Fruit fly (Drosophila melanogaster) whole organism, embryonic: ENCODE measurements around the gene SPH93.

ENCODE experiments used
- Atf3 ChIP-seq: fragments of 200-800 bp; sonication (Bioruptor generic); optimal IDR thresholded peaks from 3 replicates; lab custom pipeline; 2016; ENCODE audit warnings: missing biosample characterization, missing genetic modification characterization
- CG10147 ChIP-seq: fragments of 200-800 bp; sonication (Bioruptor generic); optimal IDR thresholded peaks from 2 replicates; lab custom pipeline; 2019; ENCODE audit warnings: missing biosample characterization, mild to moderate bottlenecking, missing genetic modification characterization, moderate library complexity
- CG10565 ChIP-seq: fragments of 200-800 bp; sonication (Bioruptor generic); optimal IDR thresholded peaks from 3 replicates; lab custom pipeline; 2016; ENCODE audit warnings: missing biosample characterization, mild to moderate bottlenecking, missing genetic modification characterization
- CG11085 ChIP-seq: fragments of 200-800 bp; sonication (Bioruptor generic); IDR thresholded peaks from 2 replicates; pipeline ENCODE4 v1.3.6; 2022; ENCODE audit warnings: missing biosample characterization, missing genetic modification characterization
- CG14710 ChIP-seq: fragments of 200-800 bp; sonication (Bioruptor generic); optimal IDR thresholded peaks from 3 replicates; lab custom pipeline; 2019; ENCODE audit warnings: missing biosample characterization, mild to moderate bottlenecking, missing genetic modification characterization, moderate library complexity
- CG14860 ChIP-seq: fragments of 200-800 bp; sonication (Bioruptor generic); IDR thresholded peaks from 3 replicates; pipeline ENCODE4 v1.3.6; 2022; ENCODE audit warnings: missing biosample characterization, missing genetic modification characterization; ENCODE audit not compliant: partially characterized antibody
- CG15696 ChIP-seq: fragments of 200-800 bp; sonication (Bioruptor generic); optimal IDR thresholded peaks from 2 replicates; lab custom pipeline; 2019; ENCODE audit warnings: missing biosample characterization, mild to moderate bottlenecking, missing genetic modification characterization, moderate library complexity
- CG1602 ChIP-seq: fragments of 200-800 bp; sonication (Bioruptor generic); optimal IDR thresholded peaks from 3 replicates; lab custom pipeline; 2016; ENCODE audit warnings: missing biosample characterization, missing genetic modification characterization
- CG17359 ChIP-seq: fragments of 200-800 bp; sonication (Bioruptor generic); optimal IDR thresholded peaks from 3 replicates; lab custom pipeline; 2018; ENCODE audit warnings: missing biosample characterization, mild to moderate bottlenecking, missing genetic modification characterization, moderate library complexity
- CG2116 ChIP-seq: fragments of 200-800 bp; sonication (Bioruptor generic); optimal IDR thresholded peaks from 3 replicates; lab custom pipeline; 2018; ENCODE audit warnings: missing biosample characterization, mild to moderate bottlenecking, missing genetic modification characterization
- CG2889 ChIP-seq: fragments of 200-800 bp; sonication (Bioruptor generic); IDR thresholded peaks from 3 replicates; pipeline ENCODE4 v1.3.6; 2022; ENCODE audit warnings: missing biosample characterization, missing genetic modification characterization
- CG31388 ChIP-seq: fragments of 200-800 bp; sonication (Bioruptor generic); optimal IDR thresholded peaks from 2 replicates; lab custom pipeline; 2016; ENCODE audit warnings: missing biosample characterization, missing genetic modification characterization
- CG34376 ChIP-seq: fragments of 200-800 bp; sonication (Bioruptor generic); optimal IDR thresholded peaks from 2 replicates; lab custom pipeline; 2018; ENCODE audit warnings: missing biosample characterization, mild to moderate bottlenecking, missing genetic modification characterization
- CG5245 ChIP-seq: fragments of 200-800 bp; sonication (Bioruptor generic); optimal IDR thresholded peaks from 3 replicates; lab custom pipeline; 2016; ENCODE audit warnings: missing biosample characterization, missing genetic modification characterization
- CG5953 ChIP-seq: fragments of 200-800 bp; sonication (Bioruptor generic); IDR thresholded peaks from 2 replicates; pipeline ENCODE4 v1.3.6; 2022; ENCODE audit warnings: missing biosample characterization, missing genetic modification characterization
- CG6813 ChIP-seq: fragments of 200-800 bp; sonication (Bioruptor generic); optimal IDR thresholded peaks from 2 replicates; lab custom pipeline; 2017; ENCODE audit warnings: missing biosample characterization, missing genetic modification characterization, mild to moderate bottlenecking, moderate library complexity, missing genetic modification reagents
- CG8478 ChIP-seq: fragments of >200 bp; optimal IDR thresholded peaks from 2 replicates; lab custom pipeline; 2018
- CG8765 ChIP-seq: fragments of 200-800 bp; sonication (Bioruptor generic); IDR thresholded peaks from 2 replicates; pipeline ENCODE4 v1.3.6; 2022; ENCODE audit warnings: missing biosample characterization, missing genetic modification characterization
- CG8924 ChIP-seq: fragments of 200-800 bp; optimal IDR thresholded peaks from 3 replicates; lab custom pipeline; 2019; ENCODE audit warnings: missing biosample characterization, mild to moderate bottlenecking, missing genetic modification characterization, moderate library complexity
- CHES-1-like ChIP-seq: fragments of 200-800 bp; sonication (Bioruptor generic); optimal IDR thresholded peaks from 2 replicates; lab custom pipeline; 2016; ENCODE audit warnings: missing biosample characterization, missing genetic modification characterization
- CoRest ChIP-seq: fragments of 200-800 bp; sonication (Bioruptor generic); optimal IDR thresholded peaks from 3 replicates; lab custom pipeline; 2018; ENCODE audit warnings: missing biosample characterization, mild to moderate bottlenecking, missing genetic modification characterization, moderate library complexity
- Drgx ChIP-seq: fragments of 200-800 bp; sonication (Bioruptor generic); IDR thresholded peaks from 2 replicates; pipeline ENCODE4 v1.3.6; 2022; ENCODE audit warnings: missing biosample characterization, missing genetic modification characterization
- E2f1 ChIP-seq: fragments of 200-800 bp; sonication (Bioruptor generic); IDR thresholded peaks from 2 replicates; pipeline ENCODE4 v1.3.6; 2022; ENCODE audit warnings: missing biosample characterization, missing genetic modification characterization
- Ets65A ChIP-seq: fragments of 200-800 bp; sonication (Bioruptor generic); peaks from one replicate; lab custom pipeline; 2016; ENCODE audit warnings: missing biosample characterization, missing genetic modification characterization
- GATAe ChIP-seq: fragments of 200-800 bp; sonication (Bioruptor generic); conservative IDR thresholded peaks from 2 replicates; pipeline ENCODE4 v1.3.6; 2022; ENCODE audit warnings: missing biosample characterization, missing genetic modification characterization
- HHEX ChIP-seq: fragments of 200-800 bp; sonication (Bioruptor generic); optimal IDR thresholded peaks from 3 replicates; lab custom pipeline; 2017; ENCODE audit warnings: missing biosample characterization, mild to moderate bottlenecking, missing genetic modification characterization, missing genetic modification reagents
- HLH4C ChIP-seq: fragments of 200-800 bp; sonication (Bioruptor generic); IDR thresholded peaks from 3 replicates; pipeline ENCODE4 v1.3.6; 2022; ENCODE audit warnings: missing biosample characterization, missing genetic modification characterization; ENCODE audit not compliant: partially characterized antibody
- HLH54F ChIP-seq: fragments of 200-800 bp; sonication (Bioruptor generic); optimal IDR thresholded peaks from 3 replicates; lab custom pipeline; 2016; ENCODE audit warnings: missing biosample characterization, missing genetic modification characterization
- HmgZ ChIP-seq: fragments of 200-800 bp; sonication (Bioruptor generic); optimal IDR thresholded peaks from 2 replicates; lab custom pipeline; 2018; ENCODE audit warnings: missing biosample characterization, mild to moderate bottlenecking, missing genetic modification characterization
- Hr39 ChIP-seq: fragments of >200 bp; optimal IDR thresholded peaks from 2 replicates; lab custom pipeline; 2017
- Myb ChIP-seq: fragments of 200-800 bp; sonication (Bioruptor generic); optimal IDR thresholded peaks from 2 replicates; lab custom pipeline; 2016; ENCODE audit warnings: missing biosample characterization, missing genetic modification characterization
- Usf ChIP-seq: fragments of 200-800 bp; sonication (Bioruptor generic); optimal IDR thresholded peaks from 2 replicates; lab custom pipeline; 2017; ENCODE audit warnings: missing genotype, missing biosample characterization, missing genetic modification characterization
- bcd ChIP-seq: fragments of 200-800 bp; sonication (Bioruptor generic); optimal IDR thresholded peaks from 2 replicates; lab custom pipeline; 2017; ENCODE audit warnings: missing biosample characterization, mild to moderate bottlenecking, missing genetic modification characterization
- cas ChIP-seq: fragments of 200-800 bp; sonication (Bioruptor generic); IDR thresholded peaks from 2 replicates; pipeline ENCODE4 v1.3.6; 2022; ENCODE audit warnings: missing biosample characterization, missing genetic modification characterization
- dmrt11E ChIP-seq: fragments of 200-800 bp; sonication (Bioruptor generic); optimal IDR thresholded peaks from 3 replicates; lab custom pipeline; 2018; ENCODE audit warnings: missing biosample characterization, mild to moderate bottlenecking, missing genetic modification characterization, moderate library complexity
- en ChIP-seq: fragments of 200-800 bp; sonication (Bioruptor generic); optimal IDR thresholded peaks from 2 replicates; lab custom pipeline; 2016; ENCODE audit warnings: missing biosample characterization, missing genetic modification characterization
- fd96Cb ChIP-seq: fragments of 200-800 bp; sonication (Bioruptor generic); optimal IDR thresholded peaks from 2 replicates; lab custom pipeline; 2018; ENCODE audit warnings: missing biosample characterization, mild to moderate bottlenecking, missing genetic modification characterization, moderate library complexity
- gro ChIP-seq: fragments of 200-800 bp; sonication (Bioruptor generic); optimal IDR thresholded peaks from 2 replicates; lab custom pipeline; 2016; ENCODE audit warnings: missing biosample characterization, missing genetic modification characterization
- kah ChIP-seq: fragments of 200-800 bp; sonication (Bioruptor generic); optimal IDR thresholded peaks from 2 replicates; lab custom pipeline; 2018; ENCODE audit warnings: missing biosample characterization, mild to moderate bottlenecking, missing genetic modification characterization
- lmd ChIP-seq: fragments of 200-800 bp; sonication (Bioruptor generic); IDR thresholded peaks from 2 replicates; pipeline ENCODE4 v1.3.6; 2022; ENCODE audit warnings: missing biosample characterization, missing genetic modification characterization
- lola ChIP-seq, 3 experiments: fragments of >200 bp in 2 of 3; fragments of 200-800 bp in 1 of 3; sonication (Bioruptor generic) in 1 of 3; optimal IDR thresholded peaks; 2 replicates each; lab custom pipeline; 2017 to 2019; ENCODE audit warnings: missing biosample characterization in 3 of 3, missing genetic modification characterization in 3 of 3, mild to moderate bottlenecking in 1 of 3, moderate library complexity in 1 of 3
- mirr ChIP-seq: fragments of 200-800 bp; sonication (Bioruptor generic); optimal IDR thresholded peaks from 3 replicates; lab custom pipeline; 2018; ENCODE audit warnings: missing biosample characterization, mild to moderate bottlenecking, missing genetic modification characterization
- nau ChIP-seq: fragments of 200-800 bp; sonication (Bioruptor generic); optimal IDR thresholded peaks from 3 replicates; lab custom pipeline; 2017; ENCODE audit warnings: missing biosample characterization, mild to moderate bottlenecking, missing genetic modification characterization, missing genetic modification reagents
- repo ChIP-seq: fragments of 200-800 bp; sonication (Bioruptor generic); optimal IDR thresholded peaks from 2 replicates; lab custom pipeline; 2016; ENCODE audit warnings: missing biosample characterization, missing genetic modification characterization
- row ChIP-seq: fragments of 200-800 bp; sonication (Bioruptor generic); IDR thresholded peaks from 3 replicates; pipeline ENCODE4 v1.3.6; 2022; ENCODE audit warnings: missing biosample characterization, missing genetic modification characterization
- stwl ChIP-seq: fragments of 200-800 bp; sonication (Bioruptor generic); optimal IDR thresholded peaks from 3 replicates; lab custom pipeline; 2018; ENCODE audit warnings: missing biosample characterization, mild to moderate bottlenecking, missing genetic modification characterization, moderate library complexity
- toy ChIP-seq: fragments of 200-800 bp; sonication (Bioruptor generic); IDR thresholded peaks from 2 replicates; pipeline ENCODE4 v1.3.6; 2022; ENCODE audit warnings: missing biosample characterization, missing genetic modification characterization
- tx ChIP-seq: fragments of 200-800 bp; sonication (Bioruptor generic); optimal IDR thresholded peaks from 2 replicates; lab custom pipeline; 2016; ENCODE audit warnings: missing biosample characterization, missing genetic modification characterization
- zen2 ChIP-seq: fragments of 200-800 bp; sonication (Bioruptor generic); IDR thresholded peaks from 3 replicates; pipeline ENCODE4 v1.3.6; 2022; ENCODE audit warnings: missing biosample characterization, missing genetic modification characterization; ENCODE audit not compliant: partially characterized antibody
- zf30C ChIP-seq: fragments of 200-800 bp; sonication (Bioruptor generic); optimal IDR thresholded peaks from 3 replicates; lab custom pipeline; 2018; ENCODE audit warnings: missing biosample characterization, mild to moderate bottlenecking, missing genetic modification characterization

Gene SPH93

dm6 chr2L:17472582-17473524 is 17.1 kb upstream of the SPH93 start, which contains the start of gene BicD (continued):
- TF ChIP-seq CG5953 (GFP tag; lab: Robert Waterston, UW) (no peak), CG10565 (GFP tag; lab: Kevin White, UChicago) (no peak), kah (no peak), Atf3 (no peak), Usf (no peak), CG15696 (tag; lab: Kevin White, UChicago) (no peak), gro (no peak), nau (GFP tag; lab: Kevin White, UChicago) (no peak), GATAe (GFP tag; lab: Robert Waterston, UW) (no peak), CG34376 (peak; percentile 28), CG8765 (GFP tag; lab: Robert Waterston, UW) (no peak), CG11085 (no peak), bcd (GFP tag; lab: Kevin White, UChicago) (no peak), CG14860 (GFP tag; lab: Robert Waterston, UW) (peak; percentile 54), CG2889 (GFP tag; lab: Robert Waterston, UW) (no peak), Ets65A (GFP tag; lab: Kevin White, UChicago) (no peak), CG2116 (GFP tag; lab: Kevin White, UChicago) (peak; percentile 87), CG8478 (no peak), Myb (GFP tag; lab: Kevin White, UChicago) (no peak), lola (GFP tag; optimal IDR thresholded peaks at IDR 0.05; lab: Kevin White, UChicago) (no peak), CG14710 (tag; lab: Kevin White, UChicago) (peak; percentile 76), CG6813 (GFP tag; lab: Kevin White, UChicago) (no peak), HLH4C (peak; percentile 80), E2f1 (GFP tag; lab: Robert Waterston, UW) (no peak), CG8924 (tag; lab: Kevin White, UChicago) (peak; percentile 24), tx (GFP tag; lab: Kevin White, UChicago) (no peak), dmrt11E (tag; lab: Kevin White, UChicago) (no peak), CG17359 (tag; lab: Kevin White, UChicago) (no peak), repo (GFP tag; lab: Kevin White, UChicago) (no peak), HHEX (peak; percentile 6), Drgx (no peak), mirr (GFP tag; lab: Kevin White, UChicago) (no peak), CG1602 (no peak), cas (GFP tag; lab: Robert Waterston, UW) (no peak), lmd (GFP tag; lab: Robert Waterston, UW) (no peak), HmgZ (peak; percentile 73), CoRest (tag; lab: Kevin White, UChicago) (peak; percentile 58), row (GFP tag; lab: Robert Waterston, UW) (no peak), Hr39 (lab: Kevin White, UChicago) (no peak), zf30C (no peak), en (GFP tag; lab: Kevin White, UChicago) (no peak), CHES-1-like (GFP tag; lab: Kevin White, UChicago) (no peak), CG31388 (GFP tag; lab: Kevin White, UChicago) (no peak), stwl (tag; lab: Kevin White, UChicago) (peak; percentile 79), toy (GFP tag; lab: Robert Waterston, UW) (no peak), zen2 (peak; percentile 50; the same call in 1 of the 3 replicates), CG5245 (GFP tag; lab: Kevin White, UChicago) (no peak), CG10147 (no peak), HLH54F (GFP tag; lab: Kevin White, UChicago) (no peak), fd96Cb (tag; lab: Kevin White, UChicago) (no peak)
